Worm (Caenorhabditis elegans): Measurements from ENCODE around the gene unc-97.

The unc-97 gene

ce11 chrX:5592517-5593183, at the start of gene unc-97:
Gene unc-97, plus strand, starts transcription at chrX:5593133.
- TF ChIP-seq unc-62 (GFP tag; optimal IDR thresholded peaks at IDR 0.05): no peak

ce11 chrX:5543651-5544050, 49.3 kb upstream of the unc-97 start, which contains the start of gene C54G7.1:
Gene C54G7.1, plus strand, starts transcription at chrX:5543951.
- TF ChIP-seq unc-62 (GFP tag; optimal IDR thresholded peaks at IDR 0.05): no peak

- TF ChIP-seq unc-62 (GFP tag; optimal IDR thresholded peaks at IDR 0.05): no peak
Measured at ce11 chrX:5547828-5548227, 45.1 kb upstream of the unc-97 start.

ce11 chrX:5552652-5553051, 40.3 kb upstream of the unc-97 start, which contains the start of gene ifta-1:
Gene ifta-1, minus strand, starts transcription at chrX:5552752.
- TF ChIP-seq unc-62 (GFP tag; optimal IDR thresholded peaks at IDR 0.05): no peak

ce11 chrX:5555055-5555629, 37.8 kb upstream of the unc-97 start:
- no peak for TF ChIP-seq unc-62 (GFP tag; optimal IDR thresholded peaks at IDR 0.05)

- no peak for TF ChIP-seq unc-62 (GFP tag; optimal IDR thresholded peaks at IDR 0.05)
Measured at ce11 chrX:5557966-5558365, 35.0 kb upstream of the unc-97 start, which contains the start of gene C38C5.1. Gene C38C5.1, plus strand, starts transcription at chrX:5558055.

ce11 chrX:5565478-5565877, 27.5 kb upstream of the unc-97 start:
- TF ChIP-seq unc-62 (GFP tag; optimal IDR thresholded peaks at IDR 0.05): no peak

ce11 chrX:5567454-5567853, 25.5 kb upstream of the unc-97 start, which contains the start of gene mec-2:
Gene mec-2, plus strand, starts transcription at chrX:5567754.
- no peak for TF ChIP-seq unc-62 (GFP tag; optimal IDR thresholded peaks at IDR 0.05)

- no peak for TF ChIP-seq unc-62 (GFP tag; optimal IDR thresholded peaks at IDR 0.05)
Measured at ce11 chrX:5572638-5573037, 20.3 kb upstream of the unc-97 start.

- TF ChIP-seq unc-62 (GFP tag; optimal IDR thresholded peaks at IDR 0.05): no peak
Measured at ce11 chrX:5579714-5580265, 13.1 kb upstream of the unc-97 start.

ce11 chrX:5591830-5592229, 1.1 kb upstream of the unc-97 start:
- no peak for TF ChIP-seq unc-62 (GFP tag; optimal IDR thresholded peaks at IDR 0.05)

ce11 chrX:5599224-5599623, 6.3 kb downstream of the unc-97 start, which contains the start of gene sulp-2:
Gene sulp-2, minus strand, starts transcription at chrX:5599330.
- TF ChIP-seq unc-62 (GFP tag; optimal IDR thresholded peaks at IDR 0.05): no peak

ce11 chrX:5603338-5603816, 10.4 kb downstream of the unc-97 start, which contains the start of gene F14D12.1:
Gene F14D12.1, plus strand, starts transcription at chrX:5603766.
- TF ChIP-seq unc-62 (GFP tag; optimal IDR thresholded peaks at IDR 0.05): no peak

- TF ChIP-seq unc-62 (GFP tag; optimal IDR thresholded peaks at IDR 0.05): no peak
Measured at ce11 chrX:5605049-5605448, 12.1 kb downstream of the unc-97 start.

- no peak for TF ChIP-seq unc-62 (GFP tag; optimal IDR thresholded peaks at IDR 0.05)
Measured at ce11 chrX:5611155-5611554, 18.2 kb downstream of the unc-97 start, which contains the start of gene octr-1. Gene octr-1, minus strand, starts transcription at chrX:5611255.

ce11 chrX:5616000-5616399, 23.1 kb downstream of the unc-97 start:
- TF ChIP-seq unc-62 (GFP tag; optimal IDR thresholded peaks at IDR 0.05): no peak

ce11 chrX:5621793-5622192, 28.9 kb downstream of the unc-97 start:
- no peak for TF ChIP-seq unc-62 (GFP tag; optimal IDR thresholded peaks at IDR 0.05)

Data from whole organism, dauer.